Worm (Caenorhabditis elegans) whole organism, L3 larva: Measurements from ENCODE around the gene xpf-1.

ENCODE experiments used
- ZK546.5 ChIP-seq: sonication (generic microtip); optimal IDR thresholded peaks from 2 replicates; lab custom pipeline; 2017; ENCODE audit warnings: missing biosample characterization, missing genetic modification characterization
- elt-3 ChIP-seq, 3 experiments: fragments of 150-350 bp in 1 of 3; sonication (generic microtip) in 2 of 3; optimal IDR thresholded peaks; 2 replicates in 2 of 3; 4 replicates in 1 of 3; lab custom pipeline; 2014 to 2017; ENCODE audit warnings: missing biosample characterization in 3 of 3, missing genetic modification characterization in 3 of 3
- fos-1 ChIP-seq: fragments of 150-350 bp; optimal IDR thresholded peaks from 2 replicates; lab custom pipeline; 2014; ENCODE audit warnings: missing biosample characterization, missing genetic modification characterization
- pha-4 ChIP-seq: fragments of 150-350 bp; optimal IDR thresholded peaks from 2 replicates; lab custom pipeline; 2014; ENCODE audit warnings: missing biosample characterization, missing genetic modification reagents, missing genetic modification characterization
- unc-39 ChIP-seq: sonication (generic microtip); optimal IDR thresholded peaks from 4 replicates; lab custom pipeline; 2017; ENCODE audit warnings: missing biosample characterization, missing genetic modification characterization
- ztf-11 ChIP-seq: fragments of 150-350 bp; optimal IDR thresholded peaks from 2 replicates; lab custom pipeline; 2014; ENCODE audit warnings: missing biosample characterization, missing genetic modification characterization
- ztf-4 ChIP-seq: fragments of 150-350 bp; optimal IDR thresholded peaks from 2 replicates; lab custom pipeline; 2014; ENCODE audit warnings: missing biosample characterization, missing genetic modification characterization

DNA sequence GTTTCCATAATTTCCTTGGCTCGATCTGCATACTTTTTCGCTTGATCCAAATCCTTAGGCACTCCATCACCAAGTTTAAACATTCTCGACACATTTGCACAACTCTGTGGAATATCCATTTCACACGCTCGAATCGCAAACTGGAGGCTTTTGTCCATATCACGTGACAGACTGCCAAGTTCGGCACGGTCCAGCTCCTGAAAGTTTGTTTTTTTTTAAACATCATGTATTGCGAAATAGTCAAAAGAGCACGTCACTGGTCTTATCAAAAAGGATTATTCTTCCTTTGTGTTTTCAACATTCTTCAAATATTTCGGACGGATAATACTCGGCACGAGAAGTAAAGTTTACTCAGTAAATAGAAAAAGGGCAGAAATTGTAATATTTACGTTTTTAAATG, 46.7 kb upstream of the xpf-1 start:
- TF ChIP-seq unc-39 (tag; lab: Kevin White, UChicago), result no peak
- TF ChIP-seq ztf-4 (tag; lab: Kevin White, UChicago), result no peak
- TF ChIP-seq ztf-11, result no peak
- TF ChIP-seq elt-3 (tag; optimal IDR thresholded peaks at IDR 0.05; lab: Kevin White, UChicago), result no peak
- TF ChIP-seq fos-1 (tag; lab: Kevin White, UChicago), result no peak
- peak; percentile 77 for TF ChIP-seq pha-4 (tag; lab: Kevin White, UChicago)
- no peak for TF ChIP-seq ZK546.5 (tag; lab: Kevin White, UChicago)
